Fruit fly (Drosophila melanogaster) whole organism, embryonic: ENCODE results near the gene Fdh.
A peak's percentile ranks its signal among the peaks of the same experiment; 100 is the strongest.

Experiments
- B-H2 ChIP-seq: fragments of 200-800 bp; sonication (Bioruptor generic); optimal IDR thresholded peaks from 2 replicates; lab custom pipeline; 2018; ENCODE audit warnings: missing biosample characterization, mild to moderate bottlenecking, missing genetic modification characterization
- CG11085 ChIP-seq: fragments of 200-800 bp; sonication (Bioruptor generic); IDR thresholded peaks from 2 replicates; pipeline ENCODE4 v1.3.6; 2022; ENCODE audit warnings: missing biosample characterization, missing genetic modification characterization
- CG12155 ChIP-seq: fragments of 200-800 bp; sonication (Bioruptor generic); optimal IDR thresholded peaks from 3 replicates; lab custom pipeline; 2016; ENCODE audit warnings: missing biosample characterization, missing genetic modification characterization
- CG12236 ChIP-seq: fragments of 200-800 bp; sonication (Bioruptor generic); optimal IDR thresholded peaks from 2 replicates; lab custom pipeline; 2016; ENCODE audit warnings: missing biosample characterization, missing genetic modification characterization
- CG15514 ChIP-seq: fragments of 200-800 bp; sonication (Bioruptor generic); optimal IDR thresholded peaks from 3 replicates; lab custom pipeline; 2017; ENCODE audit warnings: missing biosample characterization, missing genetic modification characterization, mild to moderate bottlenecking, moderate library complexity, missing genetic modification reagents
- CG15601 ChIP-seq: fragments of 200-800 bp; sonication (Bioruptor generic); optimal IDR thresholded peaks from 3 replicates; lab custom pipeline; 2019; ENCODE audit warnings: missing biosample characterization, mild to moderate bottlenecking, missing genetic modification characterization, moderate library complexity
- CG17328 ChIP-seq: fragments of 200-800 bp; sonication (Bioruptor generic); IDR thresholded peaks from 2 replicates; pipeline ENCODE4 v1.3.6; 2022; ENCODE audit warnings: missing biosample characterization, missing genetic modification characterization
- CG17361 ChIP-seq: fragments of 200-800 bp; sonication (Bioruptor generic); IDR thresholded peaks from 3 replicates; pipeline ENCODE4 v1.3.6; 2022; ENCODE audit warnings: missing biosample characterization, missing genetic modification characterization
- CG17802 ChIP-seq: fragments of 200-800 bp; sonication (Bioruptor generic); optimal IDR thresholded peaks from 2 replicates; lab custom pipeline; 2018; ENCODE audit warnings: missing biosample characterization, mild to moderate bottlenecking, missing genetic modification characterization, moderate library complexity
- CG30431 ChIP-seq: fragments of 200-800 bp; sonication (Bioruptor generic); optimal IDR thresholded peaks from 2 replicates; lab custom pipeline; 2017; ENCODE audit warnings: missing biosample characterization, missing genetic modification characterization
- CG3163 ChIP-seq: fragments of 200-800 bp; sonication (Bioruptor generic); optimal IDR thresholded peaks from 3 replicates; lab custom pipeline; 2016; ENCODE audit warnings: missing biosample characterization, missing genetic modification characterization
- CG32532 ChIP-seq: fragments of 200-800 bp; sonication (Bioruptor generic); IDR thresholded peaks from 2 replicates; pipeline ENCODE4 v1.3.6; 2022; ENCODE audit warnings: missing biosample characterization, missing genetic modification characterization
- CG3995 ChIP-seq: fragments of 200-800 bp; sonication (Bioruptor generic); optimal IDR thresholded peaks from 3 replicates; lab custom pipeline; 2016; ENCODE audit warnings: missing biosample characterization, missing genetic modification characterization
- CG4328 ChIP-seq: fragments of 200-800 bp; sonication (Bioruptor generic); optimal IDR thresholded peaks from 3 replicates; lab custom pipeline; 2017; ENCODE audit warnings: missing biosample characterization, missing genetic modification reagents, missing genetic modification characterization
- CG4360 ChIP-seq: fragments of 200-800 bp; sonication (Bioruptor generic); IDR thresholded peaks from 2 replicates; pipeline ENCODE4 v1.3.6; 2022; ENCODE audit warnings: missing biosample characterization, missing genetic modification characterization
- CG43689 ChIP-seq: fragments of 200-800 bp; sonication (Bioruptor generic); IDR thresholded peaks from 2 replicates; pipeline ENCODE4 v1.3.6; 2022; ENCODE audit warnings: missing biosample characterization, missing genetic modification characterization
- CG5245 ChIP-seq: fragments of 200-800 bp; sonication (Bioruptor generic); optimal IDR thresholded peaks from 3 replicates; lab custom pipeline; 2016; ENCODE audit warnings: missing biosample characterization, missing genetic modification characterization
- CG6175 ChIP-seq: fragments of 200-800 bp; sonication (Bioruptor generic); IDR thresholded peaks from 3 replicates; pipeline ENCODE4 v1.3.6; 2022; ENCODE audit warnings: missing biosample characterization, missing genetic modification characterization
- CG6689 ChIP-seq: fragments of 200-800 bp; sonication (Bioruptor generic); IDR thresholded peaks from 2 replicates; pipeline ENCODE4 v1.3.6; 2022; ENCODE audit warnings: missing biosample characterization, missing genetic modification characterization
- CG8944 ChIP-seq: fragments of 200-800 bp; sonication (Bioruptor generic); optimal IDR thresholded peaks from 3 replicates; lab custom pipeline; 2016; ENCODE audit warnings: missing biosample characterization, missing genetic modification characterization
- CG9609 ChIP-seq: fragments of 200-800 bp; sonication (Bioruptor generic); optimal IDR thresholded peaks from 3 replicates; lab custom pipeline; 2016; ENCODE audit warnings: missing biosample characterization, missing genetic modification characterization
- CG9797 ChIP-seq: fragments of 200-800 bp; sonication (Bioruptor generic); optimal IDR thresholded peaks from 3 replicates; lab custom pipeline; 2018; ENCODE audit warnings: missing biosample characterization, mild to moderate bottlenecking, missing genetic modification characterization
- CG9932 ChIP-seq: fragments of 200-800 bp; sonication (Bioruptor generic); IDR thresholded peaks from 2 replicates; pipeline ENCODE4 v1.3.6; 2022; ENCODE audit warnings: missing biosample characterization, missing genetic modification characterization
- Deaf1 ChIP-seq: fragments of 200-800 bp; optimal IDR thresholded peaks from 3 replicates; lab custom pipeline; 2019; ENCODE audit warnings: missing biosample characterization, mild to moderate bottlenecking, missing genetic modification characterization, moderate library complexity
- Dip2 ChIP-seq: fragments of 200-800 bp; sonication (Bioruptor generic); IDR thresholded peaks from 2 replicates; pipeline ENCODE4 v1.3.6; 2022; ENCODE audit warnings: missing biosample characterization, missing genetic modification characterization
- Dref ChIP-seq: fragments of 200-800 bp; sonication (Bioruptor generic); IDR thresholded peaks from 2 replicates; pipeline ENCODE4 v1.3.6; 2022; ENCODE audit warnings: missing biosample characterization, missing genetic modification characterization
- Eip74EF ChIP-seq, 2 experiments: fragments of 200-800 bp in 1 of 2; fragments of >200 bp in 1 of 2; sonication (Bioruptor generic) in 1 of 2; optimal IDR thresholded peaks; 2 replicates each; lab custom pipeline; 2017 to 2019; ENCODE audit warnings: missing biosample characterization in 2 of 2, missing genetic modification characterization in 2 of 2, mild to moderate bottlenecking in 1 of 2, moderate library complexity in 1 of 2
- HmgZ ChIP-seq: fragments of 200-800 bp; sonication (Bioruptor generic); optimal IDR thresholded peaks from 2 replicates; lab custom pipeline; 2018; ENCODE audit warnings: missing biosample characterization, mild to moderate bottlenecking, missing genetic modification characterization
- Kr ChIP-seq: fragments of 200-800 bp; sonication (Bioruptor generic); optimal IDR thresholded peaks from 2 replicates; lab custom pipeline; 2017; ENCODE audit warnings: missing biosample characterization, mild to moderate bottlenecking, missing genetic modification characterization
- MESR4 ChIP-seq: fragments of 200-800 bp; sonication (Bioruptor generic); optimal IDR thresholded peaks from 2 replicates; lab custom pipeline; 2018; ENCODE audit warnings: missing biosample characterization, mild to moderate bottlenecking, missing genetic modification characterization, moderate library complexity
- Max ChIP-seq: fragments of 200-800 bp; sonication (Bioruptor generic); optimal IDR thresholded peaks from 2 replicates; lab custom pipeline; 2016; ENCODE audit warnings: missing biosample characterization, mild to moderate bottlenecking, missing genetic modification characterization
- Myb ChIP-seq: fragments of 200-800 bp; sonication (Bioruptor generic); optimal IDR thresholded peaks from 2 replicates; lab custom pipeline; 2016; ENCODE audit warnings: missing biosample characterization, missing genetic modification characterization
- Nf-YA ChIP-seq: fragments of 200-800 bp; sonication (Bioruptor generic); IDR thresholded peaks from 2 replicates; pipeline ENCODE4 v1.3.6; 2022; ENCODE audit warnings: missing biosample characterization, missing genetic modification characterization
- ab ChIP-seq: fragments of 200-800 bp; sonication (Bioruptor generic); optimal IDR thresholded peaks from 2 replicates; lab custom pipeline; 2016; ENCODE audit warnings: missing biosample characterization, missing genetic modification characterization
- corto ChIP-seq: fragments of 200-800 bp; sonication (Bioruptor generic); optimal IDR thresholded peaks from 2 replicates; lab custom pipeline; 2016; ENCODE audit warnings: missing biosample characterization, mild to moderate bottlenecking, missing genetic modification characterization, moderate library complexity
- cwo ChIP-seq: fragments of 200-800 bp; sonication (Bioruptor generic); optimal IDR thresholded peaks from 3 replicates; lab custom pipeline; 2017; ENCODE audit warnings: missing biosample characterization, missing genetic modification characterization, mild to moderate bottlenecking, moderate library complexity, missing genetic modification reagents
- da ChIP-seq: fragments of 200-800 bp; sonication (Bioruptor generic); optimal IDR thresholded peaks from 2 replicates; lab custom pipeline; 2016; ENCODE audit warnings: missing biosample characterization, missing genetic modification characterization
- dati ChIP-seq: fragments of 200-800 bp; sonication (Bioruptor generic); IDR thresholded peaks from 2 replicates; pipeline ENCODE4 v1.3.6; 2022; ENCODE audit warnings: missing biosample characterization, missing genetic modification characterization
- ewg ChIP-seq: fragments of 200-800 bp; sonication (Bioruptor generic); optimal IDR thresholded peaks from 3 replicates; lab custom pipeline; 2017; ENCODE audit warnings: mild to moderate bottlenecking, missing biosample characterization, missing genetic modification reagents, missing genetic modification characterization
- gt ChIP-seq: fragments of 200-800 bp; sonication (Bioruptor generic); IDR thresholded peaks from 2 replicates; pipeline ENCODE4 v1.3.6; 2022; ENCODE audit warnings: missing biosample characterization, missing genetic modification characterization
- kay ChIP-seq: fragments of 200-800 bp; sonication (Bioruptor generic); optimal IDR thresholded peaks from 2 replicates; lab custom pipeline; 2016; ENCODE audit warnings: missing biosample characterization, missing genetic modification characterization
- nom ChIP-seq: fragments of 200-800 bp; sonication (Bioruptor generic); optimal IDR thresholded peaks from 2 replicates; lab custom pipeline; 2017; ENCODE audit warnings: missing biosample characterization, missing genetic modification characterization, mild to moderate bottlenecking, moderate library complexity, missing genetic modification reagents
- otp ChIP-seq: fragments of 200-800 bp; sonication (Bioruptor generic); IDR thresholded peaks from 3 replicates; pipeline ENCODE4, ENCODE4 v1.3.6; 2022; ENCODE audit warnings: missing biosample characterization, missing genetic modification characterization
- p53 ChIP-seq: fragments of 200-800 bp; sonication (Bioruptor generic); optimal IDR thresholded peaks from 2 replicates; lab custom pipeline; 2016; ENCODE audit warnings: missing biosample characterization, missing genetic modification characterization
- pfk ChIP-seq: fragments of 200-800 bp; sonication (Bioruptor generic); optimal IDR thresholded peaks from 2 replicates; lab custom pipeline; 2018; ENCODE audit warnings: missing biosample characterization, mild to moderate bottlenecking, missing genetic modification characterization, moderate library complexity
- prd ChIP-seq, 3 experiments: fragments of >200 bp in 2 of 3; fragments of 200-800 bp in 1 of 3; sonication (Bioruptor generic) in 1 of 3; optimal IDR thresholded peaks in 2 of 3; IDR thresholded peaks in 1 of 3; 2 replicates in 2 of 3; 3 replicates in 1 of 3; pipeline versions ENCODE4 v1.3.6 to Lab custom; 2017 to 2022; ENCODE audit warnings: missing biosample characterization in 1 of 3, missing genetic modification characterization in 1 of 3
- ranshi ChIP-seq: fragments of 200-800 bp; sonication (Bioruptor generic); IDR thresholded peaks from 2 replicates; pipeline ENCODE4 v1.3.6; 2022; ENCODE audit warnings: missing biosample characterization, missing genetic modification characterization
- tgo ChIP-seq: fragments of 200-800 bp; sonication (Bioruptor generic); IDR thresholded peaks from 3 replicates; pipeline ENCODE4 v1.3.6; 2022; ENCODE audit warnings: missing biosample characterization, missing genetic modification characterization
- usp ChIP-seq: fragments of >200 bp; optimal IDR thresholded peaks from 2 replicates; lab custom pipeline; 2017; ENCODE audit warnings: missing biosample characterization, missing genetic modification characterization
- zen2 ChIP-seq: fragments of 200-800 bp; sonication (Bioruptor generic); IDR thresholded peaks from 3 replicates; pipeline ENCODE4 v1.3.6; 2022; ENCODE audit warnings: missing biosample characterization, missing genetic modification characterization; ENCODE audit not compliant: partially characterized antibody

Gene Fdh

DNA sequence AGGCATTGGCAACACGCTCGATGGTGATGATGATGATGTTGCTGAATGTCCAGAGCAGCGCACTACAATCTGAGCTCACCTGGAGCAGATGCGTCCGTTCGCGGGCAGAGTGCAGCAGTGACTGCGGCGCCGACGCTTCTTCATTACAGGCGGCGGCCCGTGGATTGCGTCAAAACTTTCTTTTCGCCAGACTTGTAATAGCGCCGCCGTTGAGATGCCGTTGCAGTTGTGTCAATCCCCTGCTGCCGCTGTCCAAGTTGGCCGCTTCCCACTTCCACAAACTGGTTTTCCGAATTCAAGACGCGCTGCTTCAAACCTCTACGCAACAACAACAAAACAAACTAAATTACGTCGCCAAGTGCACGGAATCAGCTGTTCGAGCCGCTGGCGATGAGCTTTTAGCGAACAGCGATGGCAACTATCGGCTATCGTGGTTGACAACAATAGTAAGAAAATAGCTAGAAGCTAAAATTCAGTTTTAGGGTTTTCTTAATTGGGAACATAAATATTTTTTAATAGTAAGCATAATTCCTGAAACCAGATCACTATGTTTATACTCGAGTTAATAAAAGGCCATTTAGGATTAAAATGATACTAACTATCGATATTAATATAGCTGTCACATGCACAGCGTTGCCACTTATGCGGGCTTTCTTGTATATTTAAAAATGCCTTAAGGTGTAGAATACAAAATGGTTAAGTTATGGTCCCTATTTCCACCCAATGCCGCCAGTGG is 9.8 kb upstream of the Fdh start, which contains the start of gene Tpc1 (continued):
- no peak for TF ChIP-seq Dip2 (GFP tag; lab: Robert Waterston, UW)
- TF ChIP-seq tgo = no peak
- TF ChIP-seq da (GFP tag; lab: Kevin White, UChicago) = no peak
- peak; percentile 27 for TF ChIP-seq CG9609 (GFP tag; lab: Kevin White, UChicago)
- TF ChIP-seq CG17802 (tag; lab: Kevin White, UChicago) = no peak
- TF ChIP-seq B-H2 (GFP tag; lab: Kevin White, UChicago) = peak; percentile 39
- no peak for TF ChIP-seq p53
- peak in 1 of 2 experiments; percentile 55 for TF ChIP-seq Eip74EF (GFP tag; optimal IDR thresholded peaks at IDR 0.05; lab: Kevin White, UChicago)
- TF ChIP-seq CG4328 (GFP tag; lab: Kevin White, UChicago) = no peak
- TF ChIP-seq CG5245 (GFP tag; lab: Kevin White, UChicago) = no peak
- TF ChIP-seq zen2 (GFP tag; lab: Robert Waterston, UW) = peak; percentile 50; the same call in 1 of the 3 replicates
- TF ChIP-seq Myb (GFP tag; lab: Kevin White, UChicago) = peak; percentile 39
- TF ChIP-seq CG17328 = no peak
- no peak for TF ChIP-seq nom (GFP tag; lab: Kevin White, UChicago)
- TF ChIP-seq CG9932 (GFP tag; lab: Robert Waterston, UW) = peak; percentile 72
- peak; percentile 94 for TF ChIP-seq CG3995 (GFP tag; lab: Kevin White, UChicago)
- no peak for TF ChIP-seq prd (optimal IDR thresholded peaks at IDR 0.05; lab: Kevin White, UChicago)
- peak; percentile 29; the same call in 1 of the 3 replicates for TF ChIP-seq prd (GFP tag; IDR thresholded peaks at IDR 0.05; lab: Robert Waterston, UW)
- no peak for TF ChIP-seq otp (GFP tag; lab: Robert Waterston, UW)
- TF ChIP-seq CG43689 (GFP tag; lab: Robert Waterston, UW) = no peak
- TF ChIP-seq CG15514 (GFP tag; lab: Kevin White, UChicago) = peak; percentile 58
- no peak for TF ChIP-seq CG11085
- peak; percentile 7 for TF ChIP-seq CG3163 (GFP tag; lab: Kevin White, UChicago)
- TF ChIP-seq CG15601 = peak; percentile 48
- TF ChIP-seq CG12155 = peak; percentile 45
- TF ChIP-seq CG32532 (GFP tag; lab: Robert Waterston, UW) = peak; percentile 46; the same call in 1 of the 2 replicates
- peak; percentile 71 for TF ChIP-seq HmgZ (tag; lab: Kevin White, UChicago)
- no peak for TF ChIP-seq kay (GFP tag; lab: Kevin White, UChicago)
- no peak for TF ChIP-seq usp (GFP tag; lab: Kevin White, UChicago)
- no peak for TF ChIP-seq Deaf1 (tag; lab: Kevin White, UChicago)
- no peak for TF ChIP-seq CG6175 (GFP tag; lab: Robert Waterston, UW)
- TF ChIP-seq CG30431 (GFP tag; lab: Kevin White, UChicago) = no peak
- TF ChIP-seq ewg (GFP tag; lab: Kevin White, UChicago) = no peak
- TF ChIP-seq Kr = no peak
- no peak for TF ChIP-seq pfk (GFP tag; lab: Kevin White, UChicago)
- no peak for TF ChIP-seq CG6689 (GFP tag; lab: Robert Waterston, UW)
- TF ChIP-seq CG17361 (GFP tag; lab: Robert Waterston, UW) = peak; percentile 44; the same call in 2 of the 3 replicates
- no peak for TF ChIP-seq corto (GFP tag; lab: Kevin White, UChicago)
- peak; percentile 26 for TF ChIP-seq CG9797 (GFP tag; lab: Kevin White, UChicago)
- TF ChIP-seq gt = no peak
- no peak for TF ChIP-seq CG8944 (GFP tag; lab: Kevin White, UChicago)
- TF ChIP-seq ab (GFP tag; lab: Kevin White, UChicago) = no peak
- TF ChIP-seq Max (GFP tag; lab: Kevin White, UChicago) = no peak
- TF ChIP-seq MESR4 = peak; percentile 52
- no peak for TF ChIP-seq Nf-YA (GFP tag; lab: Robert Waterston, UW)
- TF ChIP-seq CG4360 (GFP tag; lab: Robert Waterston, UW) = peak; percentile 82; the same call in 1 of the 2 replicates
- TF ChIP-seq ranshi (GFP tag; lab: Robert Waterston, UW) = no peak
- TF ChIP-seq cwo = no peak
- no peak for TF ChIP-seq dati (GFP tag; lab: Robert Waterston, UW)
- no peak for TF ChIP-seq CG12236 (GFP tag; lab: Kevin White, UChicago)
- peak; percentile 62 for TF ChIP-seq Dref
